Fruit fly (Drosophila melanogaster) whole organism, prepupa: ENCODE data around the gene CG42870.
A peak's percentile ranks its signal among the peaks of the same experiment; 100 is the strongest.

Source experiments
- CG10631 ChIP-seq: fragments of 200-800 bp; sonication (Bioruptor generic); optimal IDR thresholded peaks from 2 replicates; lab custom pipeline; 2016; ENCODE audit warnings: missing biosample characterization, missing genetic modification characterization
- CG11294 ChIP-seq: fragments of 200-800 bp; sonication (Bioruptor generic); IDR thresholded peaks from 2 replicates; pipeline ENCODE4 v1.3.6; 2022; ENCODE audit warnings: missing biosample characterization, missing genetic modification characterization
- CG11762 ChIP-seq: fragments of 200-800 bp; sonication (Bioruptor generic); optimal IDR thresholded peaks from 3 replicates; lab custom pipeline; 2016; ENCODE audit warnings: missing biosample characterization, missing genetic modification characterization; ENCODE audit not compliant: insufficient read depth
- CG11902 ChIP-seq: fragments of 200-800 bp; sonication (Bioruptor generic); optimal IDR thresholded peaks from 3 replicates; lab custom pipeline; 2016; ENCODE audit warnings: missing biosample characterization, missing genetic modification characterization
- CG15336 ChIP-seq: fragments of 200-800 bp; sonication (Bioruptor generic); IDR thresholded peaks from 2 replicates; pipeline ENCODE4 v1.3.6; 2022; ENCODE audit warnings: missing biosample characterization, missing genetic modification characterization
- CG1621 ChIP-seq: fragments of 200-800 bp; sonication (Bioruptor generic); optimal IDR thresholded peaks from 3 replicates; lab custom pipeline; 2018; ENCODE audit warnings: missing biosample characterization, mild to moderate bottlenecking, missing genetic modification characterization
- CG31627 ChIP-seq: fragments of 200-800 bp; sonication (Bioruptor generic); optimal IDR thresholded peaks from 3 replicates; lab custom pipeline; 2016; ENCODE audit warnings: missing biosample characterization, missing genetic modification characterization
- CG32006 ChIP-seq: fragments of 200-800 bp; sonication (Bioruptor generic); optimal IDR thresholded peaks from 3 replicates; lab custom pipeline; 2017; ENCODE audit warnings: missing biosample characterization, mild to moderate bottlenecking, missing genetic modification characterization
- CG34406 ChIP-seq: fragments of 200-800 bp; sonication (Bioruptor generic); optimal IDR thresholded peaks from 3 replicates; lab custom pipeline; 2016; ENCODE audit warnings: missing biosample characterization, missing genetic modification characterization
- CG3919 ChIP-seq: fragments of 200-800 bp; sonication (Bioruptor generic); optimal IDR thresholded peaks from 3 replicates; lab custom pipeline; 2016; ENCODE audit warnings: missing biosample characterization, missing genetic modification characterization
- CG4318 ChIP-seq: fragments of 200-800 bp; sonication (Bioruptor generic); optimal IDR thresholded peaks from 3 replicates; lab custom pipeline; 2017; ENCODE audit warnings: missing biosample characterization, mild to moderate bottlenecking, missing genetic modification characterization
- CG6163 ChIP-seq: fragments of 200-800 bp; sonication (Bioruptor generic); IDR thresholded peaks from 3 replicates; pipeline ENCODE4 v1.3.6; 2022; ENCODE audit warnings: missing biosample characterization, missing genetic modification characterization
- CG6276 ChIP-seq: fragments of 200-800 bp; sonication (Bioruptor generic); optimal IDR thresholded peaks from 2 replicates; lab custom pipeline; 2017; ENCODE audit warnings: missing biosample characterization, mild to moderate bottlenecking, missing genetic modification characterization
- CG6854 ChIP-seq: fragments of 200-800 bp; sonication (Bioruptor generic); optimal IDR thresholded peaks from 2 replicates; lab custom pipeline; 2017; ENCODE audit warnings: missing biosample characterization, mild to moderate bottlenecking, missing genetic modification characterization
- CG8119 ChIP-seq: fragments of 200-800 bp; sonication (Bioruptor generic); IDR thresholded peaks from 3 replicates; pipeline ENCODE4 v1.3.6; 2022; ENCODE audit warnings: missing biosample characterization, missing genetic modification characterization
- CG8319 ChIP-seq: fragments of 200-800 bp; sonication (Bioruptor generic); optimal IDR thresholded peaks from 3 replicates; lab custom pipeline; 2016; ENCODE audit warnings: missing biosample characterization, missing genetic modification characterization
- Eip75B ChIP-seq: fragments of 200-800 bp; sonication (Bioruptor generic); optimal IDR thresholded peaks from 3 replicates; lab custom pipeline; 2016; ENCODE audit warnings: missing biosample characterization, missing genetic modification characterization
- Eip78C ChIP-seq: fragments of 200-800 bp; sonication (Bioruptor generic); peaks from one replicate; lab custom pipeline; 2016; ENCODE audit warnings: missing biosample characterization, missing genetic modification characterization
- Ets21C ChIP-seq: fragments of 200-800 bp; sonication (Bioruptor generic); optimal IDR thresholded peaks from 3 replicates; lab custom pipeline; 2016; ENCODE audit warnings: missing biosample characterization, missing genetic modification characterization
- Hr38 ChIP-seq: sonication (Bioruptor generic); optimal IDR thresholded peaks from 2 replicates; lab custom pipeline; 2016; ENCODE audit warnings: missing biosample characterization, missing genetic modification characterization
- Hr39 ChIP-seq: fragments of 200-800 bp; sonication (Bioruptor generic); optimal IDR thresholded peaks from 2 replicates; lab custom pipeline; 2016; ENCODE audit warnings: missing biosample characterization, missing genetic modification characterization
- Hr4 ChIP-seq: fragments of 200-800 bp; sonication (Bioruptor generic); optimal IDR thresholded peaks from 3 replicates; lab custom pipeline; 2016; ENCODE audit warnings: missing biosample characterization, missing genetic modification characterization
- Lpt ChIP-seq: fragments of 200-800 bp; sonication (Bioruptor generic); optimal IDR thresholded peaks from 3 replicates; lab custom pipeline; 2016; ENCODE audit warnings: missing biosample characterization, missing genetic modification characterization
- Smox ChIP-seq: fragments of 200-800 bp; sonication (Bioruptor generic); optimal IDR thresholded peaks from 3 replicates; lab custom pipeline; 2016; ENCODE audit warnings: missing biosample characterization, missing genetic modification characterization
- Sox102F ChIP-seq: fragments of 200-800 bp; sonication (Bioruptor generic); optimal IDR thresholded peaks from 2 replicates; lab custom pipeline; 2016; ENCODE audit warnings: missing biosample characterization, mild to moderate bottlenecking, missing genetic modification characterization
- Sox14 ChIP-seq: fragments of 200-800 bp; sonication (Bioruptor generic); optimal IDR thresholded peaks from 3 replicates; lab custom pipeline; 2016; ENCODE audit warnings: missing biosample characterization, missing genetic modification characterization
- Sox15 ChIP-seq: fragments of 200-800 bp; sonication (Bioruptor generic); optimal IDR thresholded peaks from 3 replicates; lab custom pipeline; 2016; ENCODE audit warnings: missing biosample characterization, missing genetic modification characterization
- achi ChIP-seq: fragments of 200-800 bp; sonication (Bioruptor generic); optimal IDR thresholded peaks from 3 replicates; lab custom pipeline; 2016; ENCODE audit warnings: missing biosample characterization, missing genetic modification characterization
- acj6 ChIP-seq: fragments of 200-800 bp; sonication (Bioruptor generic); optimal IDR thresholded peaks from 3 replicates; lab custom pipeline; 2016; ENCODE audit warnings: missing biosample characterization, missing genetic modification characterization
- cyc ChIP-seq: fragments of 200-800 bp; sonication (Bioruptor generic); optimal IDR thresholded peaks from 3 replicates; lab custom pipeline; 2016; ENCODE audit warnings: missing biosample characterization, missing genetic modification characterization
- dac ChIP-seq: fragments of 200-800 bp; sonication (Bioruptor generic); optimal IDR thresholded peaks from 2 replicates; lab custom pipeline; 2017; ENCODE audit warnings: missing biosample characterization, mild to moderate bottlenecking, missing genetic modification characterization
- eg ChIP-seq: fragments of 200-800 bp; sonication (Bioruptor generic); IDR thresholded peaks from 3 replicates; pipeline ENCODE4 v1.3.6; 2022; ENCODE audit warnings: missing biosample characterization, missing genetic modification characterization
- esn ChIP-seq: fragments of 200-800 bp; sonication (Bioruptor generic); optimal IDR thresholded peaks from 2 replicates; lab custom pipeline; 2016; ENCODE audit warnings: missing biosample characterization, mild to moderate bottlenecking, missing genetic modification characterization, moderate library complexity
- fd85E ChIP-seq: fragments of 200-800 bp; sonication (Bioruptor generic); optimal IDR thresholded peaks from 3 replicates; lab custom pipeline; 2016; ENCODE audit warnings: missing biosample characterization, missing genetic modification characterization
- lz ChIP-seq: fragments of 200-800 bp; sonication (Bioruptor generic); optimal IDR thresholded peaks from 3 replicates; lab custom pipeline; 2016; ENCODE audit warnings: missing biosample characterization, missing genetic modification characterization
- net ChIP-seq: fragments of 200-800 bp; sonication (Bioruptor generic); optimal IDR thresholded peaks from 3 replicates; lab custom pipeline; 2016; ENCODE audit warnings: missing biosample characterization, missing genetic modification characterization
- pdm3 ChIP-seq: fragments of 200-800 bp; sonication (Bioruptor generic); optimal IDR thresholded peaks from 3 replicates; lab custom pipeline; 2016; ENCODE audit warnings: missing biosample characterization, missing genetic modification characterization
- salr ChIP-seq, 2 experiments: fragments of 200-800 bp; sonication (Bioruptor generic); optimal IDR thresholded peaks; 3 replicates each; lab custom pipeline; 2016 to 2018; ENCODE audit warnings: missing biosample characterization in 2 of 2, missing genetic modification characterization in 2 of 2, mild to moderate bottlenecking in 1 of 2
- spab ChIP-seq: fragments of 200-800 bp; sonication (Bioruptor generic); optimal IDR thresholded peaks from 2 replicates; lab custom pipeline; 2017; ENCODE audit warnings: missing biosample characterization, mild to moderate bottlenecking, missing genetic modification characterization, missing genetic modification reagents
- ss ChIP-seq, 2 experiments: fragments of 200-800 bp; sonication (Bioruptor generic); optimal IDR thresholded peaks; 2 replicates in 1 of 2; 3 replicates in 1 of 2; lab custom pipeline; 2017 to 2018; ENCODE audit warnings: mild to moderate bottlenecking in 2 of 2, missing biosample characterization in 2 of 2, missing genetic modification characterization in 2 of 2, moderate library complexity in 1 of 2
- svp ChIP-seq: fragments of 200-800 bp; sonication (Bioruptor generic); peaks from one replicate; lab custom pipeline; 2016; ENCODE audit warnings: missing biosample characterization, missing genetic modification characterization
- vri ChIP-seq: fragments of 200-800 bp; sonication (Bioruptor generic); optimal IDR thresholded peaks from 3 replicates; lab custom pipeline; 2016; ENCODE audit warnings: missing biosample characterization, mild to moderate bottlenecking, missing genetic modification characterization

CG42870 gene

dm6 chr3R:21698895-21699300 is 38.3 kb downstream of the CG42870 start (continued):
- peak; percentile 92 for TF ChIP-seq CG8119
- peak; percentile 46 for TF ChIP-seq Hr39
- TF ChIP-seq CG6276 (GFP tag; lab: Kevin White, UChicago): peak; percentile 81
- peak; percentile 85 for TF ChIP-seq CG10631 (GFP tag; lab: Kevin White, UChicago)
- TF ChIP-seq CG6854 (GFP tag; lab: Kevin White, UChicago): peak; percentile 0
- peak; percentile 79 for TF ChIP-seq Hr4
- TF ChIP-seq Eip78C: peak; percentile 96
- TF ChIP-seq eg (GFP tag; lab: Robert Waterston, UW): peak; percentile 65; the same call in 1 of the 3 replicates
- peak; percentile 61 for TF ChIP-seq dac (GFP tag; lab: Kevin White, UChicago)
- peak; percentile 87 for TF ChIP-seq svp (GFP tag; lab: Kevin White, UChicago)
- TF ChIP-seq CG1621 (tag; lab: Kevin White, UChicago): peak; percentile 80
- no peak for TF ChIP-seq vri (GFP tag; lab: Kevin White, UChicago)
- peak; percentile 77 for TF ChIP-seq CG8319 (GFP tag; lab: Kevin White, UChicago)
- TF ChIP-seq ss (GFP tag; optimal IDR thresholded peaks at IDR 0.05; lab: Kevin White, UChicago): peak; percentile 88 to 91
- TF ChIP-seq Sox102F: peak; percentile 70
- peak; percentile 83 for TF ChIP-seq CG4318 (GFP tag; lab: Kevin White, UChicago)
- TF ChIP-seq CG3919 (GFP tag; lab: Kevin White, UChicago): peak; percentile 86
- peak; percentile 65 for TF ChIP-seq Sox14
- TF ChIP-seq esn: peak; percentile 76
- peak; percentile 53 for TF ChIP-seq CG11294
- TF ChIP-seq CG32006 (GFP tag; lab: Kevin White, UChicago): peak; percentile 92
- TF ChIP-seq CG31627 (GFP tag; lab: Kevin White, UChicago): peak; percentile 46
- TF ChIP-seq Eip75B (GFP tag; lab: Kevin White, UChicago): peak; percentile 79
- TF ChIP-seq achi: peak; percentile 84
- peak; percentile 58 for TF ChIP-seq Smox (GFP tag; lab: Kevin White, UChicago)
- peak; percentile 88 for TF ChIP-seq spab (GFP tag; lab: Kevin White, UChicago)
- peak; percentile 65 for TF ChIP-seq CG11902 (GFP tag; lab: Kevin White, UChicago)
- peak; percentile 69 for TF ChIP-seq Sox15 (GFP tag; lab: Kevin White, UChicago)

dm6 chr3R:21693110-21693672 is 44.0 kb downstream of the CG42870 start:
- TF ChIP-seq CG3919 (GFP tag; lab: Kevin White, UChicago): no peak
- TF ChIP-seq ss (GFP tag; optimal IDR thresholded peaks at IDR 0.05; lab: Kevin White, UChicago): peak in 1 of 2 experiments; percentile 15
- TF ChIP-seq, all 60 proteins: peak for 1

DNA sequence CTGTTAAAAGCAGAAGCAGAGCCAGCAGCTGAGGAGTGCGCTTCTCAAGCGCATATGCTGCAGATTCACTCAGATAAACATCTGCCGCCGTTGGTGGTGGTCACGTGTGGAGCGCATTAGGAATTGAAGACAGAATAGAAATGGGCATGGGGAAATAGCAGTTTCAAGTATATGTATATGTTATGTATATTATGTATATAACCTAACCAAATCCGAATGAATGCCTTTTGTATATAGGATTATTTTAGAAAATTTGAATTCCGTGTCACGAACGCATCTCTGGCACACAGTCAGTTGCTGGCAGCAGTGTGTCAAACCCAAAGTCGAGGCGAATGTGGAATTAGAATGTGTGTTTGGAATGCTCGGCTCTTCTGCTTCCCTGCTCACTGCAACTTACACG is 46.0 kb downstream of the CG42870 start:
- TF ChIP-seq CG32006 (GFP tag; lab: Kevin White, UChicago): peak; percentile 5
- TF ChIP-seq Eip78C: peak; percentile 24
- no peak for TF ChIP-seq CG34406
- TF ChIP-seq CG15336 (GFP tag; lab: Robert Waterston, UW): peak; percentile 53; the same call in 1 of the 2 replicates
- no peak for TF ChIP-seq Hr38 (GFP tag; lab: Kevin White, UChicago)
- no peak for TF ChIP-seq Hr4
- no peak for TF ChIP-seq pdm3 (GFP tag; lab: Kevin White, UChicago)
- TF ChIP-seq CG6276 (GFP tag; lab: Kevin White, UChicago): peak; percentile 2
- TF ChIP-seq cyc (GFP tag; lab: Kevin White, UChicago): no peak
- no peak for TF ChIP-seq Sox102F
- no peak for TF ChIP-seq dac (GFP tag; lab: Kevin White, UChicago)
- TF ChIP-seq esn: no peak
- TF ChIP-seq Lpt: no peak
- TF ChIP-seq salr (GFP tag; optimal IDR thresholded peaks at IDR 0.05; lab: Kevin White, UChicago): no peak
- TF ChIP-seq Sox15 (GFP tag; lab: Kevin White, UChicago): no peak
- TF ChIP-seq, all 60 proteins: peak for 4

dm6 chr3R:21688596-21688995 is 48.6 kb downstream of the CG42870 start:
- TF ChIP-seq CG8119 (peak; percentile 61; the same call in 1 of the 3 replicates), net (GFP tag; lab: Kevin White, UChicago) (no peak), CG11902 (GFP tag; lab: Kevin White, UChicago) (no peak), svp (GFP tag; lab: Kevin White, UChicago) (no peak), achi (peak; percentile 2), Hr4 (peak; percentile 41), Eip75B (GFP tag; lab: Kevin White, UChicago) (no peak), CG34406 (no peak), CG6276 (GFP tag; lab: Kevin White, UChicago) (peak; percentile 22), Ets21C (GFP tag; lab: Kevin White, UChicago) (no peak), CG4318 (GFP tag; lab: Kevin White, UChicago) (no peak), CG3919 (GFP tag; lab: Kevin White, UChicago) (no peak), CG6854 (GFP tag; lab: Kevin White, UChicago) (no peak), salr (GFP tag; optimal IDR thresholded peaks at IDR 0.05; lab: Kevin White, UChicago) (no peak), Eip78C (no peak), lz (no peak), CG6163 (GFP tag; lab: Robert Waterston, UW) (0 out of 3 replicates have a peak, but pooled peaks have one; percentile 11), fd85E (GFP tag; lab: Kevin White, UChicago) (no peak), CG32006 (GFP tag; lab: Kevin White, UChicago) (peak; percentile 67), eg (GFP tag; lab: Robert Waterston, UW) (0 out of 3 replicates have a peak, but pooled peaks have one; percentile 34), acj6 (GFP tag; lab: Kevin White, UChicago) (no peak), CG11762 (no peak), CG8319 (GFP tag; lab: Kevin White, UChicago) (no peak), CG11294 (no peak), CG15336 (GFP tag; lab: Robert Waterston, UW) (peak; percentile 61)
